Worm (Caenorhabditis elegans) whole organism, mixed stage, embryonic: ENCODE measurements around the gene ndnf-1.

ENCODE experiments used
- pha-4 ChIP-seq: fragments of 150-350 bp; optimal IDR thresholded peaks from 2 replicates; lab custom pipeline; 2018; ENCODE audit warnings: missing biosample characterization, missing genetic modification reagents, missing genetic modification characterization
- ztf-11 ChIP-seq: fragments of 150-350 bp; optimal IDR thresholded peaks from 2 replicates; lab custom pipeline; 2014; ENCODE audit warnings: missing biosample characterization, missing genetic modification characterization

ce11 chrIV:3062936-3063439 is 34.2 kb upstream of the ndnf-1 start, which contains the start of gene Y67D8C.6:
- TF ChIP-seq ztf-11 (tag; lab: Kevin White, UChicago) (no peak), pha-4 (no peak)
